Worm (Caenorhabditis elegans): Measurements from ENCODE around the gene clc-18.

clc-18 gene

ce11 chrV:4112516-4112915 lies 2.7 kb upstream of the clc-18 start, which contains the start of gene srw-134:
TSS of gene srw-134 (minus strand) at chrV:4112616.
- TF ChIP-seq ama-1 (optimal IDR thresholded peaks at IDR 0.05) (no peak), nhr-77 (tag; optimal IDR thresholded peaks at IDR 0.05) (no peak), eor-1 (tag; optimal IDR thresholded peaks at IDR 0.05) (no peak)

DNA sequence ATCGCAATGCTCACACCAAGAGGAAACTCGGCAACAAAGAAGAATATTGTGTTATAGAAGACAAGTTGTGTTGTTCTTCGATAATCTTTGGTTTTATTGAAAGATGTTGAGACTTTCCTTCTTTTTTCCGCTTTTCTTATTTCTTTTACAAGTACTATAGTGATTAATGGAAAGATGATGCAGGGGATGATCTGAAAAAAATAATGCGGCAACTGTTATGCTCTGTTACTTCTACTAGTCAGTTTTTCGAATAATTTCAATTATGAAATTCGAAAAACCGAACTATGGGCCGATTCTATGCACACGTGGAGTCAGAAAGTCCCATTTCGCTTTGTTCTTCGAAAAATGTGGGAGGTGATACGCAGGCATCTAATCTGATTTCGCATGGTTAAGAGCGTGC lies 3.1 kb downstream of the clc-18 start:
- TF ChIP-seq egl-27 (tag; optimal IDR thresholded peaks at IDR 0.05) (no peak), tbx-2 (tag; optimal IDR thresholded peaks at IDR 0.05) (no peak), skn-1 (tag; optimal IDR thresholded peaks at IDR 0.05) (no peak)

- TF ChIP-seq aly-2 (tag; optimal IDR thresholded peaks at IDR 0.05) (no peak), ZK546.5 (tag; optimal IDR thresholded peaks at IDR 0.05) (no peak), lin-39 (tag; optimal IDR thresholded peaks at IDR 0.05) (no peak), nhr-28 (tag; optimal IDR thresholded peaks at IDR 0.05) (no peak), daf-12 (tag; optimal IDR thresholded peaks at IDR 0.05) (no peak), hmg-11 (tag; optimal IDR thresholded peaks at IDR 0.05) (no peak)
Observed at ce11 chrV:4104298-4104697, 5.5 kb downstream of the clc-18 start, which contains the start of gene srj-39. TSS of gene srj-39 (plus strand) at chrV:4104598.

DNA sequence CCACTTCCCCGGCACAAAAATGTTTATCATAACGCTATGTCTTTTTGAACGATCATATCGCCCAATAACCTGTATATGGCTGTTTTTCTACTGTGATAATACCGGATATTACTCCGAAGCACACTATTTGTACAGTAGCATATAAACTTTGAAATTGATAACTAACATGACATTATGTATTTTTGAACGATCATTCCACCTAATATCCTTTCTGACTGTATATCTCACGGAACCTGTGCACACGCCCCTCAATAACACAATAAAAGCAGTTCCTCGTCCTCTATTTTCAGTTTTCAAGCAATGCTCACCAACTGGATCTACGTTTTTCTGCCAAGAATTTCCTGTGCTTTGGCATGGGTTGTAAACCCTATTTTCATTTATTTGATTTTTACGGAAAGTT lies 8.2 kb downstream of the clc-18 start, which contains the start of gene srj-40:
Gene srj-40, plus strand, starts transcription at position 301 of the 400 bp plus-strand sequence.
- TF ChIP-seq ama-1 (optimal IDR thresholded peaks at IDR 0.05) (no peak), ztf-11 (tag; optimal IDR thresholded peaks at IDR 0.05) (no peak), egl-27 (tag; optimal IDR thresholded peaks at IDR 0.05) (no peak), nhr-23 (tag; optimal IDR thresholded peaks at IDR 0.05) (no peak)

DNA sequence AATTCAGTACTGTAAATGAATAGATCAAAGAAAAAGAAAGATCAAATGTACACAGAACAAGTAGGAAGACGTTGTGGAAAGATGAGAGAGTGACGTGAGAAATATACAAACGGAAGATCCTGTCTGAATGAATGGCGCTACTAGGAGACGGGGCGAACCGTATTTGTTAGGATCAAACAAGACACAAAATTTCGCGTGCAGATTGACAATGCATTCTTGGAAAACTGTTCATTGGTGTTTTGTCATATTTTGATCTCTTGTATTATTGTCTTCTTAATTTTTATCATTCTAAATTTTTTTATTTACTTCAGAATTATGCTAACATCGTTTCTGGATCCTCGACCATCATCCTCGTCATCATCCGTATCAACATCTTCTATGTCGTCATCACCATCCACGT lies 15.0 kb downstream of the clc-18 start, which contains the start of gene nhr-181:
Gene nhr-181, plus strand, starts transcription at position 301 of the 400 bp plus-strand sequence.
- no peak for TF ChIP-seq fos-1 (tag; optimal IDR thresholded peaks at IDR 0.05)
- TF ChIP-seq ceh-9 (tag; optimal IDR thresholded peaks at IDR 0.05) = no peak
- no peak for TF ChIP-seq lin-15B (tag; optimal IDR thresholded peaks at IDR 0.05)
- no peak for TF ChIP-seq daf-12 (tag; optimal IDR thresholded peaks at IDR 0.05)
- TF ChIP-seq unc-62 (GFP tag; optimal IDR thresholded peaks at IDR 0.05) = no peak
- no peak for TF ChIP-seq nhr-28 (tag; optimal IDR thresholded peaks at IDR 0.05)
- TF ChIP-seq jun-1 (tag; optimal IDR thresholded peaks at IDR 0.05) = no peak

- no peak for TF ChIP-seq R02D3.7 (tag; optimal IDR thresholded peaks at IDR 0.05)
- TF ChIP-seq nhr-12 (tag; optimal IDR thresholded peaks at IDR 0.05) = no peak
- no peak for TF ChIP-seq hmg-11 (tag; optimal IDR thresholded peaks at IDR 0.05)
- no peak for TF ChIP-seq lsy-12 (tag; optimal IDR thresholded peaks at IDR 0.05)
- no peak for TF ChIP-seq skn-1 (tag; optimal IDR thresholded peaks at IDR 0.05)
- TF ChIP-seq nhr-67 (tag; optimal IDR thresholded peaks at IDR 0.05) = no peak
- no peak for TF ChIP-seq ceh-16 (tag; optimal IDR thresholded peaks at IDR 0.05)
- no peak for TF ChIP-seq daf-12 (tag; optimal IDR thresholded peaks at IDR 0.05)
- no peak for TF ChIP-seq elt-3 (tag; optimal IDR thresholded peaks at IDR 0.05)
- no peak for TF ChIP-seq eor-1 (tag; optimal IDR thresholded peaks at IDR 0.05)
- no peak for TF ChIP-seq nhr-237 (tag; optimal IDR thresholded peaks at IDR 0.05)
- TF ChIP-seq ceh-28 (tag; optimal IDR thresholded peaks at IDR 0.05) = no peak
- no peak for TF ChIP-seq aly-2 (tag; optimal IDR thresholded peaks at IDR 0.05)
- TF ChIP-seq ceh-82 (tag; optimal IDR thresholded peaks at IDR 0.05) = no peak
- TF ChIP-seq nhr-11 (tag; optimal IDR thresholded peaks at IDR 0.05) = no peak
Observed at ce11 chrV:4082952-4083351, 26.8 kb downstream of the clc-18 start, which contains the start of gene F38H12.5. TSS of gene F38H12.5 (minus strand) at chrV:4083052.

- TF ChIP-seq nhr-77 (tag; optimal IDR thresholded peaks at IDR 0.05) (no peak), skn-1 (tag; optimal IDR thresholded peaks at IDR 0.05) (no peak), snpc-4 (tag; optimal IDR thresholded peaks at IDR 0.05) (no peak), nhr-237 (tag; optimal IDR thresholded peaks at IDR 0.05) (no peak), nhr-23 (tag; optimal IDR thresholded peaks at IDR 0.05) (no peak), lsy-12 (tag; optimal IDR thresholded peaks at IDR 0.05) (no peak), nhr-43 (tag; optimal IDR thresholded peaks at IDR 0.05; ENCODE audit: poor library complexity, severe bottlenecking) (no peak), aly-2 (tag; optimal IDR thresholded peaks at IDR 0.05) (no peak), pqm-1 (tag; optimal IDR thresholded peaks at IDR 0.05) (no peak), unc-39 (tag; optimal IDR thresholded peaks at IDR 0.05) (no peak), ZK546.5 (tag; optimal IDR thresholded peaks at IDR 0.05) (no peak)
Observed at ce11 chrV:4081283-4081682, 28.5 kb downstream of the clc-18 start, which contains the start of gene srh-211. TSS of gene srh-211 (minus strand) at chrV:4081383.
